Fruit fly (Drosophila melanogaster): ENCODE measurements around the gene CG15894.

Gene CG15894

dm6 chrX:6308852-6309251 is at the start of gene CG15894:
CG15894 (plus strand) TSS chrX:6309212.
- no peak for TF ChIP-seq psq (optimal IDR thresholded peaks at IDR 0.05)
- no peak for TF ChIP-seq usp (GFP tag; optimal IDR thresholded peaks at IDR 0.05)
- no peak for TF ChIP-seq pan (optimal IDR thresholded peaks at IDR 0.05)
- TF ChIP-seq Dll (optimal IDR thresholded peaks at IDR 0.05): no peak
- no peak for TF ChIP-seq EcR (GFP tag; optimal IDR thresholded peaks at IDR 0.05)
- no peak for TF ChIP-seq CG8478 (optimal IDR thresholded peaks at IDR 0.05)

- TF ChIP-seq usp (GFP tag; optimal IDR thresholded peaks at IDR 0.05): no peak
- TF ChIP-seq CG8478 (optimal IDR thresholded peaks at IDR 0.05): no peak
- no peak for TF ChIP-seq psq (optimal IDR thresholded peaks at IDR 0.05)
- TF ChIP-seq pan (optimal IDR thresholded peaks at IDR 0.05): no peak
- no peak for TF ChIP-seq EcR (GFP tag; optimal IDR thresholded peaks at IDR 0.05)
- no peak for TF ChIP-seq Dll (optimal IDR thresholded peaks at IDR 0.05)
Measured at dm6 chrX:6259696-6260095, 49.3 kb upstream of the CG15894 start.

DNA sequence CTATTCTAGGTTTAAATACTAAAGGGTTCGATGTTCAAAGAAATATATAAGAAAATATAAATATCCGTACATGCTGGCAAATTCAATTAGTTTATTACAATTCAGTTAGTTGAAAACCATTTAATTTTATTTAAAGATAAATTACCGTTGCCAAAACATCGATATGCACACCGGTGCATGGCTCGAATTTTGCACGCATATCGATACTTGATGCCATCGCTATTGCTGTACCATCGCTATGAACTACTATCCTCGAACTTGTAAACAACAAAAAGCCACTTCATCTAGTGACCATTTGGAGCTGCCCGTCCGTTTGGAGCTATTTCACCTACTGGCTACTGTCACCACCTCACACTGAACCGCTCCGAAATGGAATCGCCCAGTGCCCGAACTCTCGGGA is 48.1 kb upstream of the CG15894 start, which contains the start of gene Josd:
Josd (plus strand) TSS at position 270 of the 400 bp plus-strand sequence.
- TF ChIP-seq psq (optimal IDR thresholded peaks at IDR 0.05) (no peak), Dll (optimal IDR thresholded peaks at IDR 0.05) (no peak), EcR (GFP tag; optimal IDR thresholded peaks at IDR 0.05) (no peak), usp (GFP tag; optimal IDR thresholded peaks at IDR 0.05) (no peak), pan (optimal IDR thresholded peaks at IDR 0.05) (no peak), CG8478 (optimal IDR thresholded peaks at IDR 0.05) (no peak)

DNA sequence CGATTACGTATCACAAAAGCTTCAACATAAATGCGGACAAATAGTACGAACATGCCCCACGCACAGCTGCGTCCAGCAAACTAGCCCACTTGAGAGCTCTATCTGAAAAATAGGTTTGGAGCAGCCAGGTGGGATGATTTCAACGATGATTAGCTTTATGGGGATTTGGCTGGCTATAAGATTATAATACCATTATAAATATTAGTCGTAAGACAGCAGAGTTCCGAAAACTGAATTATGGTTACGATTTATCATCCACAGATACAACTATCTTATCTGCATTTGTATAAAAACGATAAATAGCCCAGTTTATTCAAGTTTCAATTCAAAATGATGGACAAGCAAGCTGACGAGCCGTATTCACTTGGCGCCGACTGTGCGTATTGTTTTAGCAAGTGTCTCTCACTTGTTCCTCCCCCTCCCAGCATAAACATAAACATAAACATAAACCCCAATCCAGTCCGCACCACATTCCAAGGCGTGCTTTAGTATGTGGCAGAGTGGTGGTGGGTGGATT is 45.3 kb upstream of the CG15894 start:
- TF ChIP-seq psq (optimal IDR thresholded peaks at IDR 0.05): no peak
- no peak for TF ChIP-seq Dll (optimal IDR thresholded peaks at IDR 0.05)
- TF ChIP-seq usp (GFP tag; optimal IDR thresholded peaks at IDR 0.05): no peak
- TF ChIP-seq CG8478 (optimal IDR thresholded peaks at IDR 0.05): no peak
- no peak for TF ChIP-seq pan (optimal IDR thresholded peaks at IDR 0.05)
- TF ChIP-seq EcR (GFP tag; optimal IDR thresholded peaks at IDR 0.05): no peak

DNA sequence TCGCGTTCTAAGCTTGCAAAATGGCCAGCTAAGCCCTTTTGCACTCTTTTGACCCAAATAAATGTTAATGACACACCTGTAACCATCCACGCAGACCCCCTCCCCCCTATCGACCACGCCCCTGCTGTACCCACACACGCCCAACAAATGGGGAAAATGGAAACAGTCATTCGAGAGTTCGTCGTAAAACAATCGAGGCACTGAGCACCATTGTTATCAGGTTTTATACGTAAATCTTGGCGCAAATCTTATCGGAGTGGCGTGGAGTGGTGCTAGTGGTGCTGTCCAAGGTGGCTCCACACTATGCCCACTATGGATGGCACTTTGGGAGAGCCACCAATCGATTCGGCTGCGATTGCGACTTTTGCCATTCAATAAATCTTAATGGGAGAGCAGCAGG is 44.6 kb upstream of the CG15894 start:
- TF ChIP-seq psq (optimal IDR thresholded peaks at IDR 0.05) (no peak), CG8478 (optimal IDR thresholded peaks at IDR 0.05) (no peak), usp (GFP tag; optimal IDR thresholded peaks at IDR 0.05) (no peak), Dll (optimal IDR thresholded peaks at IDR 0.05) (no peak), EcR (GFP tag; optimal IDR thresholded peaks at IDR 0.05) (no peak), pan (optimal IDR thresholded peaks at IDR 0.05) (no peak)

DNA sequence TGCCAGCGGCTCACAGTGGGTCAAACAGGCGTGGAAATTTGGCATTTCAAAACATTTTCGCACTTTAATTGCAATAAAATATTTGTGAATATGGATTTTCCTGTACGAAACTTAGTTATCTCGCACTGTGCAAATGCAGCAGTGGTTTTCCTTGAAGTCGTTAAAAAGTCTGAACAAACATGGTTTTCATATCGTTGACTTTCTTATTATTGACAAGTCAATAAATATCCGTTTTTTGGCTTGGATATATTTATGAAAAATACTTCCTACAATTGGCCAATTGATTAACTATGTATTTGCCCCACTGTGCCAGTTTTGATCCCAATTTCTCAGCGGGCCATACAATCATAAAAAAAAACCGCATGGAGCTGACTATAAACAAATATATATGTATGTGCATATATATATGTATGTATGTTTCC is 43.5 kb upstream of the CG15894 start:
- no peak for TF ChIP-seq usp (GFP tag; optimal IDR thresholded peaks at IDR 0.05)
- no peak for TF ChIP-seq pan (optimal IDR thresholded peaks at IDR 0.05)

- TF ChIP-seq psq (optimal IDR thresholded peaks at IDR 0.05) (no peak), EcR (GFP tag; optimal IDR thresholded peaks at IDR 0.05) (no peak), CG8478 (optimal IDR thresholded peaks at IDR 0.05) (no peak), pan (optimal IDR thresholded peaks at IDR 0.05) (no peak), usp (GFP tag; optimal IDR thresholded peaks at IDR 0.05) (no peak), Dll (optimal IDR thresholded peaks at IDR 0.05) (no peak)
Measured at dm6 chrX:6266092-6266491, 42.9 kb upstream of the CG15894 start.

DNA sequence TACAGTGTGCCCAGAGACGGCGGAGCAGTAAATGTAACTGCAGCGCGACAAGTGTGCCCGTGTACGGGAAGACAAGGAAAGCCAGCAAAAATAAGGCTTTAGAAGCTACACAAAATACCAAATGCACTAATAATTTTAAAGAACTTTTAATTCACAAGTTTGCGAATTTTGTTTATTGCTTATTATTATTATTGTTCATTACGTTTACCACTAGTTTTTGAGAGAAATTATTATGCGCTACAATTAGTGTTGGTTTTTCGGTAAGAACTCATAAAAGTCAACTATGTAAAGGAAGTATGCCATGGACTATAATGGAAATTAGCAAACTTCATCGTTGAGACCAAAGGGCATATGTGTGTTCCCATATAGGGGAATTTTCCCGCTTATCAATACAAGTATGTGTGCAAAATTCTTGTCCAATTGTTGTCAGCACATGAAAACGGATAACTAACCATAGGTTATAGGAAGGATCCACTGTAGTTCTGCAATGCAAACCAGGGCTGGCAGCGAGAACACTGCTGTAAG is 41.8 kb upstream of the CG15894 start, which contains the start of gene schlank:
schlank (minus strand) TSS at position 42 of the 525 bp plus-strand sequence.
- no peak for TF ChIP-seq CG8478 (optimal IDR thresholded peaks at IDR 0.05)
- no peak for TF ChIP-seq pan (optimal IDR thresholded peaks at IDR 0.05)
- TF ChIP-seq Dll (optimal IDR thresholded peaks at IDR 0.05): no peak
- TF ChIP-seq psq (optimal IDR thresholded peaks at IDR 0.05): no peak
- TF ChIP-seq EcR (GFP tag; optimal IDR thresholded peaks at IDR 0.05): no peak
- TF ChIP-seq usp (GFP tag; optimal IDR thresholded peaks at IDR 0.05): no peak

dm6 chrX:6267745-6268582 is 41.0 kb upstream of the CG15894 start, which contains the start of gene Spt6:
Spt6 (plus strand) TSS chrX:6267797.
- TF ChIP-seq psq (optimal IDR thresholded peaks at IDR 0.05): no peak
- no peak for TF ChIP-seq pan (optimal IDR thresholded peaks at IDR 0.05)
- no peak for TF ChIP-seq usp (GFP tag; optimal IDR thresholded peaks at IDR 0.05)

DNA sequence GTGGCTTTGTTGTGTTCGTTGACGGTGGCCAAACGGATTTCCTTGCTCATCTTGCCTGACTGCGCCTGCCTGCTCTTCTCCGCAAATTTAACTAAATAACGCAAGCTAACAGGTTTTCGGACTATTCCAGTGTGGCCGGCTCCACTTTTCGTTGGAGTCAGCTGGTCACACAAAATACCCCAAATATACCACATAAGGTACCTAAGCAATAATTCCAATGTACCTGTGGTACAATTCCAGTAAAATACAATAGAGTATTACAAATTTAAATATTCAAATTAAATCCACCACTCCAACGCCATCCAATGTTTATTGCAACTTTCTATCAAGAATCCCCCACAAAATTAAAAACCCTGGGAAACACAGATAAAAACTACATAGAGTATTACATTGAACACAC is 32.4 kb upstream of the CG15894 start, which contains the start of gene CG3566:
CG3566 (minus strand) TSS at position 135 of the 400 bp plus-strand sequence.
- TF ChIP-seq CG8478 (optimal IDR thresholded peaks at IDR 0.05) (no peak), pan (optimal IDR thresholded peaks at IDR 0.05) (no peak), psq (optimal IDR thresholded peaks at IDR 0.05) (no peak), Dll (optimal IDR thresholded peaks at IDR 0.05) (no peak), EcR (GFP tag; optimal IDR thresholded peaks at IDR 0.05) (no peak), usp (GFP tag; optimal IDR thresholded peaks at IDR 0.05) (no peak)

DNA sequence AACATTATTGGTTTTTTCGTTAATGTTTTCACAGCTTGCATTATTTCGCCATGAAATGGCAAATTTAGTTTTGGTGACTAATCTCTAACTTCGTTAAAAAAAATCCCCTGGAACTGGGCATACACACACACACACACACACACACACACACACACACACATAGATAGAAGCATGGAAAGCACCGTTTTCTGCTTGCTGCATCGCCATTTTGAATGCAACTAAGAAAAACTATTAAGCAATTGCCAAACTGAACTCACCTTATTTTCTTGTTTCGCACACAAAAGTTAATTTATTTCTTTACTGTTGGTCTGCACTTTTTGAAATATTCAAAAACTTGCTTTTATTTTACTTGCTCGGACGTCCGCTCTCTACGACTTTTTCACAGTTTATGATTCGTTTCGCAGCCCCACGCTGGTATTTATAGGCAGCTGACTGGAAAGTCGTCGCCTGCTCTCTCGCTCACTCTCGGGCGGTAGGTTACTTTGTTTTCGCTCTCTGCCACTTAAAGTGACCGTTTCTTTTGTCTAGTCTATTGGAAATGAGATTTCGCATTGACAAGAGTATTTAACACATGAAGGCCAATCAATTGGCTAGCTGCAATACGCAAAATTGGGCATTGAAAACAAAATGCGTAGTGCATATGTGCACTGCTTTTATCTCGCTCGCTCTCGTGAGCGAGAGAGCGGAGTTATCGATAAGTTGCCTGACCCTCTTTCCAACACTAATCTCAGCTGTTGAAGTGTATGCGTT is 30.0 kb upstream of the CG15894 start:
- peak; percentile 69 for TF ChIP-seq CG8478 (optimal IDR thresholded peaks at IDR 0.05)
- TF ChIP-seq Dll (optimal IDR thresholded peaks at IDR 0.05): no peak

- TF ChIP-seq EcR (GFP tag; optimal IDR thresholded peaks at IDR 0.05) (no peak), usp (GFP tag; optimal IDR thresholded peaks at IDR 0.05) (no peak), pan (optimal IDR thresholded peaks at IDR 0.05) (no peak), psq (optimal IDR thresholded peaks at IDR 0.05) (no peak), Dll (optimal IDR thresholded peaks at IDR 0.05) (no peak), CG8478 (optimal IDR thresholded peaks at IDR 0.05) (no peak)
Measured at dm6 chrX:6279629-6280073, 29.4 kb upstream of the CG15894 start, which contains the start of gene Ubi-p5E. Ubi-p5E (minus strand) TSS chrX:6279647.
